Worm (Caenorhabditis elegans) whole organism, L1 larva: ENCODE results near the gene C48B4.7.

Experiments
- elt-2 ChIP-seq: sonication (generic microtip); optimal IDR thresholded peaks from 2 replicates; lab custom pipeline; 2016; ENCODE audit warnings: missing genetic modification characterization, mild to moderate bottlenecking, inconsistent platforms, missing compliant biosample characterization, missing genetic modification reagents
- lin-15B ChIP-seq: fragments of 150-350 bp; sonication (generic microtip); optimal IDR thresholded peaks from 3 replicates; lab custom pipeline; 2014; ENCODE audit warnings: missing biosample characterization, missing genetic modification characterization
- lsy-2 ChIP-seq, 2 experiments: fragments of 150-350 bp; optimal IDR thresholded peaks; 2 replicates each; lab custom pipeline; 2014; ENCODE audit warnings: missing biosample characterization in 2 of 2, missing genetic modification characterization in 2 of 2
- nhr-237 ChIP-seq: fragments of 150-350 bp; optimal IDR thresholded peaks from 2 replicates; lab custom pipeline; 2014; ENCODE audit warnings: missing biosample characterization, missing genetic modification characterization

DNA sequence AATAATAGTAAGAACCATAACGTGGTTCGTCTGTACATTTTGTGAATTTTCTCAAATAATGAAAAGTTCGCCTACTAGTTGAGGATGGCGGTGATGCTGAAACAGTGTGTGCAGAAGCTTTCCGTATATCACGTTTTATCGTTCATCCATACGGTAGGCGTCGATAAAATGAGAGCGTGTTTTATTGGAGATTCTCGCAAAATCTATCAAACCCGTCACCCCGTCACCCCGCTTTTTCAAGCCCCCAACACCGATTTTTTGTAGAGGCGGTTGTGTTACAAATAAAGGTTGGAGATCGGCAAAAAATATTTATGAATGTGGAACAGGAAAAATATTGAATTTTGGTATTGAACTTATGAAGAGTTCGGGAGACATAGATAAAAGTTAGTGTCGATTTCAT lies 49.4 kb upstream of the C48B4.7 start, which contains the start of gene clec-161:
- TF ChIP-seq elt-2 (no peak), lin-15B (no peak), nhr-237 (tag; lab: Kevin White, UChicago) (no peak), lsy-2 (tag; optimal IDR thresholded peaks at IDR 0.05; lab: Kevin White, UChicago) (no peak)
